Worm (Caenorhabditis elegans): ENCODE results near the gene Y39G8C.2.

The Y39G8C.2 gene

DNA sequence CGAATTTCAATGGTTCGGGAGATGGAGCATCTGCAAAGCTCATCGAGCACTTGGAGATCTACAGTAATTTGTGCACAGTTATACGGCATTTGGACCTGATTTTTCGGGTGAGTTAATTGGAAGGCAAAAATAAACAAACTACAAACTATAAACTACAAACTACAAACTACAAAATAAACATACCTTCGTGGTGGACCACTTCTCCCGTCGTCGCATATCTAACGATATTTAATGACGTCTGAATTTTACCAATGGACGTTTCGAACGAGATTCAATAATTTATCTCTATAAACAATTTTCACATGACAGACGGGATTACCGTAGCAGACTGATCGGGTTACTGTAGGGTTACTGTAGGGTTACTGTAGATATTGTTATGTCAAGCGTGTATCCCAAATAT is 8.7 kb upstream of the Y39G8C.2 start:
- TF ChIP-seq sdz-38 (tag; optimal IDR thresholded peaks at IDR 0.05) (no peak), egl-18 (GFP tag; IDR thresholded peaks at IDR 0.05) (no peak), tbp1 (GFP tag; optimal IDR thresholded peaks at IDR 0.05) (no peak), nhr-90 (tag; optimal IDR thresholded peaks at IDR 0.05) (no peak), madf-3 (GFP tag; IDR thresholded peaks at IDR 0.05) (no peak), akir-1 (GFP tag; optimal IDR thresholded peaks at IDR 0.05) (no peak), lsl-1 (GFP tag; optimal IDR thresholded peaks at IDR 0.05) (no peak), hlh-26 (GFP tag; conservative IDR thresholded peaks at IDR 0.05) (no peak), Y79H2A.3 (GFP tag; conservative IDR thresholded peaks at IDR 0.05) (no peak), somi-1 (GFP tag; optimal IDR thresholded peaks at IDR 0.05) (no peak), ets-4 (GFP tag; optimal IDR thresholded peaks at IDR 0.05) (no peak), nfyb-1 (GFP tag; IDR thresholded peaks at IDR 0.05) (no peak), nfya-1 (tag; optimal IDR thresholded peaks at IDR 0.05; ENCODE audit: borderline replicate concordance, insufficient read depth) (no peak), egrh-3 (GFP tag; IDR thresholded peaks at IDR 0.05) (no peak), pha-4 (tag; optimal IDR thresholded peaks at IDR 0.05) (no peak)

DNA sequence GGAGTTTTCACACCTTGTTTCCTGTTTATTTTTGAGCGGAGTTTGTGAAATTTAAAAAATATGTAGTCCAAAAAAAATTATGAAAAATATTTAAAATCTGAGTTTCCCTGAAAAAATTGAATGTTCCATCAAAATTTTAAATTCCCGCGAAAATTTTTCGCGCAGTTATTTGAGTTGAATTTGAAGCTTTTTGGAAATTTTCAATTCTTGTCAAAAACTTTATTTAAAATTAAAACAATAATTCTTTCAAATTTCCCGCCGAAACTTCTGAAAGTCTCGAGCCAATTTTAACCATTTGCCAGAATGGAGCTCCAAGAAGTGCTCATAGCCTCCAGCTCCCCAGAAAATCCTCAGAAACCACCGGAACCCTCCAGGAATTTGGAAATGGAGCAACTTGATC is 7.1 kb upstream of the Y39G8C.2 start, which contains the start of gene gur-4:
Gene gur-4, plus strand, starts transcription at position 301 of the 400 bp plus-strand sequence.
- TF ChIP-seq ekl-4 (GFP tag; IDR thresholded peaks at IDR 0.05) (no peak), egrh-3 (GFP tag; IDR thresholded peaks at IDR 0.05) (no peak), zfh-2 (GFP tag; conservative IDR thresholded peaks at IDR 0.05) (no peak), tlf-1 (GFP tag; optimal IDR thresholded peaks at IDR 0.05) (no peak), xnd-1 (tag; optimal IDR thresholded peaks at IDR 0.05) (no peak), somi-1 (GFP tag; optimal IDR thresholded peaks at IDR 0.05) (no peak), F57C9.4 (tag; optimal IDR thresholded peaks at IDR 0.05) (no peak), ceh-40 (GFP tag; IDR thresholded peaks at IDR 0.05) (no peak), madf-10 (tag; optimal IDR thresholded peaks at IDR 0.05) (no peak), rcor-1 (GFP tag; IDR thresholded peaks at IDR 0.05) (no peak), F22D6.2 (tag; optimal IDR thresholded peaks at IDR 0.05) (no peak), let-526 (GFP tag; IDR thresholded peaks at IDR 0.05) (no peak), lin-54 (GFP tag; optimal IDR thresholded peaks at IDR 0.05) (no peak), die-1 (tag; optimal IDR thresholded peaks at IDR 0.05) (no peak), attf-5 (GFP tag; optimal IDR thresholded peaks at IDR 0.05) (no peak)

DNA sequence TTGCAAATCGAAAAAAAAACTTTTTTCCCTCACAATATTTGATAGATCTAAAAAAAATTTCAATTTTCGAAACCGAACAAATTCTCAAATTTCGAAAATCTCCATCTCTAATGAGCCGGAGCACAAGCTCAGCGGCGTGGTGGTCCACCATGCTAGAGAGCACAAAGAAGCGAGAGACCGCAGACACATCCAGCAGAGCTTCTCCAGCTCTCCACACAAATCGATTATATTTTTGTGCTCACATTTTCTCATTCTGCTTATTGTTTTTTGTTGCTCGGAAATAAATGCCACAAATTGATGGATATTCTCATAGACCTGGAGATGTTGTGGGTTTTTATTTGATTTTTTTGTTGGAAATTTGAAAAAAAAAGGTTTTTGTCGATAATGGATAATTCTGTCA is 4.7 kb upstream of the Y39G8C.2 start:
- TF ChIP-seq cebp-1 (GFP tag; IDR thresholded peaks at IDR 0.05) = no peak
- TF ChIP-seq cebp-1 (tag; optimal IDR thresholded peaks at IDR 0.05) = no peak
- TF ChIP-seq K12H6.12 (tag; optimal IDR thresholded peaks at IDR 0.05) = no peak
- no peak for TF ChIP-seq hrde-1 (tag; optimal IDR thresholded peaks at IDR 0.05; ENCODE audit: borderline replicate concordance)
- TF ChIP-seq mel-28 (tag; optimal IDR thresholded peaks at IDR 0.05; ENCODE audit: borderline replicate concordance) = no peak
- peak; percentile 37; the same call in 1 of the 2 replicates for TF ChIP-seq hmg-1.2 (GFP tag; IDR thresholded peaks at IDR 0.05)

DNA sequence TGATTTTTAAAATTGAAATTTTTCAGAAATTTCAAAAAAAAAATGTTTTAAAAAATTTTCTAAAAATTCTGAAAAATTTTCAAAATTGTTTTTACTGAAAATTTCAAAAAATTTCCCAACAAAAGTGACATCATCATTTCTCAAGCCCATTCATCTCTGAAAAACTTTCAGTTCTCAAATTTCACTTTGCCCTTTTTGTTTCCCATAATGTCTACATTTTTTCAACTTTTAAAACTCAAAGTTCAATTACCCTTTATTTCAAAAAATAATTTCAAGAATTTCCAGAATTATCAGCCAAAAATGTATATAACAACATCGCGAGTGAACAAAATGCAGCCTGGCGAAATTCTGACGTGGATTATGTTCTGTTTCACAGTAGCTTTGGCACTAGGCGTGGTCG is 3.5 kb upstream of the Y39G8C.2 start, which contains the start of gene bkip-1:
Gene bkip-1, plus strand, starts transcription at position 301 of the 400 bp plus-strand sequence.
- TF ChIP-seq ceh-100 (GFP tag; IDR thresholded peaks at IDR 0.05) (no peak), fkh-3 (tag; optimal IDR thresholded peaks at IDR 0.05) (no peak), attf-3 (GFP tag; conservative IDR thresholded peaks at IDR 0.05) (no peak), tlf-1 (GFP tag; optimal IDR thresholded peaks at IDR 0.05) (no peak), Y79H2A.3 (GFP tag; conservative IDR thresholded peaks at IDR 0.05) (no peak), lin-40 (tag; optimal IDR thresholded peaks at IDR 0.05) (no peak), Y56A3A.18 (GFP tag; IDR thresholded peaks at IDR 0.05) (no peak), C06A6.2 (GFP tag; conservative IDR thresholded peaks at IDR 0.05) (no peak), mel-28 (tag; optimal IDR thresholded peaks at IDR 0.05; ENCODE audit: borderline replicate concordance) (no peak), sea-2 (GFP tag; IDR thresholded peaks at IDR 0.05) (no peak), zfh-2 (GFP tag; conservative IDR thresholded peaks at IDR 0.05) (no peak), egrh-3 (GFP tag; IDR thresholded peaks at IDR 0.05) (no peak), snpc-1.1 (tag; optimal IDR thresholded peaks at IDR 0.05; ENCODE audit: insufficient read depth) (no peak), dpff-1 (tag; optimal IDR thresholded peaks at IDR 0.05) (no peak), die-1 (tag; optimal IDR thresholded peaks at IDR 0.05) (no peak), mxl-1 (tag; optimal IDR thresholded peaks at IDR 0.05) (no peak), hrde-1 (tag; optimal IDR thresholded peaks at IDR 0.05; ENCODE audit: borderline replicate concordance) (no peak), ccch-3 (GFP tag; optimal IDR thresholded peaks at IDR 0.05) (no peak)
